Worm (Caenorhabditis elegans) whole organism, young adult: ENCODE measurements around the gene C29F9.12.
A peak's percentile ranks its signal among the peaks of the same experiment; 100 is the strongest.
"Not testable (repeated sequence)": the region's sequence is repeated elsewhere in the genome, so short reads cannot be mapped to it uniquely, and the experiment has no call there.

Experiments
- B0261.1 ChIP-seq: sonication (generic microtip); optimal IDR thresholded peaks from 2 replicates; lab custom pipeline; 2016; ENCODE audit warnings: mild to moderate bottlenecking, missing genetic modification characterization, moderate library complexity, missing compliant biosample characterization
- K11D2.4 ChIP-seq: fragments of 200-800 bp; sonication (Bioruptor generic); IDR thresholded peaks from 2 replicates; pipeline ENCODE4 v1.3.6; 2022; ENCODE audit warnings: missing genetic modification reagents, missing genetic modification characterization, missing compliant biosample characterization
- Y53F4B.3 ChIP-seq: fragments of 200-800 bp; sonication (Bioruptor generic); IDR thresholded peaks from 2 replicates; pipeline ENCODE4 v1.3.6; 2022; ENCODE audit warnings: missing genetic modification reagents, missing genetic modification characterization, missing compliant biosample characterization
- Y95B8A.8 ChIP-seq: fragments of 200-800 bp; sonication (Bioruptor generic); IDR thresholded peaks from 2 replicates; pipeline ENCODE4 v1.3.6; 2022; ENCODE audit warnings: missing genetic modification reagents, missing genetic modification characterization, missing compliant biosample characterization
- ccch-3 ChIP-seq: fragments of 200-800 bp; sonication (Bioruptor generic); optimal IDR thresholded peaks from 2 replicates; lab custom pipeline; 2018; ENCODE audit warnings: mild to moderate bottlenecking, missing genetic modification characterization, missing compliant biosample characterization
- ceh-100 ChIP-seq: fragments of 200-800 bp; sonication (Bioruptor generic); IDR thresholded peaks from 2 replicates; pipeline ENCODE4 v1.3.6; 2022; ENCODE audit warnings: missing genetic modification reagents, missing genetic modification characterization, missing compliant biosample characterization
- ceh-27 ChIP-seq: fragments of 200-800 bp; sonication (Bioruptor generic); optimal IDR thresholded peaks from 2 replicates; lab custom pipeline; 2018; ENCODE audit warnings: mild to moderate bottlenecking, missing genetic modification characterization, moderate library complexity, missing compliant biosample characterization
- egl-44 ChIP-seq: fragments of 200-800 bp; sonication (Bioruptor generic); IDR thresholded peaks from 2 replicates; pipeline ENCODE4 v1.3.6; 2022; ENCODE audit warnings: missing genetic modification reagents, missing genetic modification characterization, missing compliant biosample characterization
- egrh-3 ChIP-seq: fragments of 200-800 bp; sonication (Bioruptor generic); IDR thresholded peaks from 2 replicates; pipeline ENCODE4 v1.3.6; 2022; ENCODE audit warnings: missing genetic modification reagents, missing genetic modification characterization, missing compliant biosample characterization
- ekl-4 ChIP-seq: fragments of 200-800 bp; sonication (Bioruptor generic); IDR thresholded peaks from 2 replicates; pipeline ENCODE4 v1.3.6; 2022; ENCODE audit warnings: missing genetic modification reagents, missing genetic modification characterization, missing compliant biosample characterization
- fkh-3 ChIP-seq: sonication (generic microtip); optimal IDR thresholded peaks from 2 replicates; lab custom pipeline; 2016; ENCODE audit warnings: mild to moderate bottlenecking, missing genetic modification characterization, missing compliant biosample characterization
- him-1 ChIP-seq: sonication (generic microtip); optimal IDR thresholded peaks from 2 replicates; lab custom pipeline; 2016; ENCODE audit warnings: missing genotype, missing genetic modification reagents, missing genetic modification characterization, missing compliant biosample characterization
- hlh-12 ChIP-seq: sonication (generic microtip); optimal IDR thresholded peaks from 2 replicates; lab custom pipeline; 2016; ENCODE audit warnings: missing genetic modification characterization, missing compliant biosample characterization
- hmg-1.2 ChIP-seq: fragments of 200-800 bp; sonication (Bioruptor generic); IDR thresholded peaks from 2 replicates; pipeline ENCODE4 v1.3.6; 2022; ENCODE audit warnings: missing genetic modification reagents, missing genetic modification characterization, missing compliant biosample characterization
- hmg-20 ChIP-seq: fragments of 200-800 bp; sonication (Bioruptor generic); IDR thresholded peaks from 2 replicates; pipeline ENCODE4 v1.3.6; 2022; ENCODE audit warnings: missing genetic modification reagents, missing genetic modification characterization, missing compliant biosample characterization
- lin-26 ChIP-seq: fragments of 200-800 bp; sonication (Bioruptor generic); IDR thresholded peaks from 2 replicates; pipeline ENCODE4 v1.3.6; 2022; ENCODE audit warnings: missing genetic modification reagents, missing genetic modification characterization, missing compliant biosample characterization
- lsl-1 ChIP-seq: fragments of 200-800 bp; sonication (Bioruptor generic); optimal IDR thresholded peaks from 2 replicates; lab custom pipeline; 2018; ENCODE audit warnings: mild to moderate bottlenecking, missing genetic modification characterization, moderate library complexity, missing compliant biosample characterization
- lsy-27 ChIP-seq: sonication (generic microtip); optimal IDR thresholded peaks from 2 replicates; lab custom pipeline; 2017; ENCODE audit warnings: missing genetic modification characterization, mild to moderate bottlenecking, missing compliant biosample characterization, antibody characterized with exemption, missing genotype, borderline replicate concordance; ENCODE audit not compliant: insufficient read depth
- madf-10 ChIP-seq: sonication (generic microtip); optimal IDR thresholded peaks from 2 replicates; lab custom pipeline; 2016; ENCODE audit warnings: mild to moderate bottlenecking, missing genetic modification characterization, missing compliant biosample characterization
- madf-3 ChIP-seq: fragments of 200-800 bp; sonication (Bioruptor generic); IDR thresholded peaks from 2 replicates; pipeline ENCODE4 v1.3.6; 2022; ENCODE audit warnings: missing genetic modification reagents, missing genetic modification characterization, missing compliant biosample characterization
- madf-6 ChIP-seq: fragments of 200-800 bp; sonication (Bioruptor generic); IDR thresholded peaks from 2 replicates; pipeline ENCODE4 v1.3.6; 2022; ENCODE audit warnings: missing genetic modification reagents, missing genetic modification characterization, missing compliant biosample characterization
- madf-8 ChIP-seq: fragments of 200-800 bp; sonication (Bioruptor generic); conservative IDR thresholded peaks from 2 replicates; pipeline ENCODE4 v1.3.6; 2022; ENCODE audit warnings: missing genetic modification reagents, missing genetic modification characterization, missing compliant biosample characterization
- nfya-2 ChIP-seq: fragments of 200-800 bp; sonication (Bioruptor generic); IDR thresholded peaks from 2 replicates; pipeline ENCODE4 v1.3.6; 2022; ENCODE audit warnings: missing genetic modification reagents, missing genetic modification characterization, missing compliant biosample characterization
- nhr-90 ChIP-seq: sonication (generic microtip); optimal IDR thresholded peaks from 2 replicates; lab custom pipeline; 2016; ENCODE audit warnings: missing genotype, mild to moderate bottlenecking, missing genetic modification characterization, missing compliant biosample characterization
- rpc-1 ChIP-seq, 2 experiments: fragments of 150-350 bp in 1 of 2; sonication (generic microtip) in 1 of 2; optimal IDR thresholded peaks; 2 replicates each; lab custom pipeline; 2014 to 2018; ENCODE audit warnings: missing biosample characterization in 1 of 2, missing genetic modification characterization in 1 of 2, missing genetic modification reagents in 1 of 2, missing genotype in 1 of 2
- sptf-2 ChIP-seq: fragments of 200-800 bp; sonication (Bioruptor generic); optimal IDR thresholded peaks from 2 replicates; lab custom pipeline; 2018; ENCODE audit warnings: mild to moderate bottlenecking, missing genetic modification characterization, missing compliant biosample characterization
- tbp1 ChIP-seq: fragments of 200-800 bp; sonication (Bioruptor generic); optimal IDR thresholded peaks from 2 replicates; lab custom pipeline; 2018; ENCODE audit warnings: mild to moderate bottlenecking, missing genetic modification characterization, missing compliant biosample characterization
- zfh-2 ChIP-seq: fragments of 200-800 bp; sonication (Bioruptor generic); conservative IDR thresholded peaks from 2 replicates; pipeline ENCODE4 v1.3.6; 2022; ENCODE audit warnings: missing genetic modification reagents, missing genetic modification characterization, missing compliant biosample characterization
- ztf-3 ChIP-seq: fragments of 200-800 bp; sonication (Bioruptor generic); optimal IDR thresholded peaks from 2 replicates; lab custom pipeline; 2018; ENCODE audit warnings: mild to moderate bottlenecking, missing genetic modification characterization, missing compliant biosample characterization

C29F9.12 gene

ce11 chrIII:164775-165174 lies 42.9 kb upstream of the C29F9.12 start, which contains the start of gene F40G9.8:
Gene F40G9.8 (minus strand): TSS chrIII:164875.
- TF ChIP-seq nfya-2 (GFP tag; lab: Robert Waterston, UW) (no peak), hmg-20 (GFP tag; lab: Robert Waterston, UW) (no peak), lsl-1 (no peak), ccch-3 (no peak), Y53F4B.3 (no peak), ztf-3 (no peak), madf-10 (tag; lab: Kevin White, UChicago) (no peak), ekl-4 (GFP tag; lab: Robert Waterston, UW) (no peak)

ce11 chrIII:160736-161400 lies 39.0 kb upstream of the C29F9.12 start:
- TF ChIP-seq B0261.1 (tag; lab: Kevin White, UChicago): peak; percentile 53
- peak; percentile 74 for TF ChIP-seq tbp1
- not testable (repeated sequence) for TF ChIP-seq rpc-1 (optimal IDR thresholded peaks at IDR 0.05; lab: Kevin White, UChicago)
- peak; percentile 50 for TF ChIP-seq rpc-1 (tag; optimal IDR thresholded peaks at IDR 0.05; lab: Kevin White, UChicago)
- peak; percentile 43; the same call in 1 of the 2 replicates for TF ChIP-seq lin-26
- TF ChIP-seq, all 124 proteins: peak for 4; not testable (repeated sequence) for 120

- TF ChIP-seq madf-3 (GFP tag; lab: Robert Waterston, UW): 0 out of 2 replicates have a peak, but pooled peaks have one; percentile 0
- no peak for TF ChIP-seq hlh-12 (tag; lab: Kevin White, UChicago)
- no peak for TF ChIP-seq lsl-1
- no peak for TF ChIP-seq ceh-27 (GFP tag; lab: Kevin White, UChicago)
- no peak for TF ChIP-seq madf-8 (GFP tag; lab: Robert Waterston, UW)
- TF ChIP-seq fkh-3: peak; percentile 19
- TF ChIP-seq sptf-2 (GFP tag; lab: Kevin White, UChicago): no peak
- peak; percentile 38; the same call in 1 of the 2 replicates for TF ChIP-seq ekl-4 (GFP tag; lab: Robert Waterston, UW)
- TF ChIP-seq Y95B8A.8 (GFP tag; lab: Robert Waterston, UW): no peak
- TF ChIP-seq hmg-1.2 (GFP tag; lab: Robert Waterston, UW): no peak
- no peak for TF ChIP-seq him-1 (tag; lab: Kevin White, UChicago)
- no peak for TF ChIP-seq ceh-100
- TF ChIP-seq madf-6: no peak
- no peak for TF ChIP-seq egl-44 (GFP tag; lab: Robert Waterston, UW)
- peak; percentile 63; the same call in 1 of the 2 replicates for TF ChIP-seq zfh-2 (GFP tag; lab: Robert Waterston, UW)
- no peak for TF ChIP-seq lsy-27 (tag; lab: Kevin White, UChicago)
- TF ChIP-seq B0261.1 (tag; lab: Kevin White, UChicago): no peak
These were observed 37.8 kb upstream of the C29F9.12 start for ce11 chrIII:159665-160064.

- TF ChIP-seq K11D2.4 (GFP tag; lab: Robert Waterston, UW) (no peak), madf-3 (GFP tag; lab: Robert Waterston, UW) (0 out of 2 replicates have a peak, but pooled peaks have one; percentile 39)
These were observed 37.3 kb upstream of the C29F9.12 start for ce11 chrIII:159149-159548.

ce11 chrIII:157980-158379 lies 36.1 kb upstream of the C29F9.12 start:
- TF ChIP-seq egrh-3 (GFP tag; lab: Robert Waterston, UW) (peak; percentile 34; the same call in 1 of the 2 replicates), nhr-90 (tag; lab: Kevin White, UChicago) (no peak), nfya-2 (GFP tag; lab: Robert Waterston, UW) (0 out of 2 replicates have a peak, but pooled peaks have one; percentile 33), zfh-2 (GFP tag; lab: Robert Waterston, UW) (peak; percentile 60; the same call in 1 of the 2 replicates)
